Worm (Caenorhabditis elegans) whole organism, L4/young adult: Measurements from ENCODE around the gene cpf-1.

ENCODE experiments used
- W03F9.2 ChIP-seq: fragments of 150-350 bp; optimal IDR thresholded peaks from 2 replicates; lab custom pipeline; 2014; ENCODE audit warnings: missing biosample characterization, missing genetic modification characterization
- dao-5 ChIP-seq: sonication (generic microtip); optimal IDR thresholded peaks from 2 replicates; lab custom pipeline; 2016; ENCODE audit warnings: missing genotype, missing genetic modification characterization, moderate library complexity, missing compliant biosample characterization
- him-1 ChIP-seq: sonication (generic microtip); optimal IDR thresholded peaks from 2 replicates; lab custom pipeline; 2016; ENCODE audit warnings: missing genotype, missing genetic modification reagents, missing genetic modification characterization, missing compliant biosample characterization

DNA sequence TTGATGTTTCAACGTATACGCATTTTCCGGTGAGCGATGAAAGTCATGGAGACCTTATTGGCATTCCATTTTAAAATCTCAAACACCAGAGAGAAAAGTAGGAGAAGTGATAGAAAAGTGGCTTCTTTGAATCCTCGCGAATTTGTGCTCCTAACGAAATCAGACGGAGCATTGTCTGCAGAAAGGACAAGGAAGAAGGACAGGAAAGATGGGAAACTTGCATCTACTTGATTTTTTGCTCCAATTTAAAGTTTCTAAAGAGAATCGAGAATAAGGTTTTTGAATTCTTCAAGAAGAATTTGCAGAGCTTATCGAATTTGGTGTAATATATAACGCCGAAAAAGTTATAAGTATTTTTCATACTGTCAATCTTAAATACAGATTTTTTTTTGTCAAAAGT is 51.1 kb downstream of the cpf-1 start:
- no peak for TF ChIP-seq him-1 (tag; lab: Kevin White, UChicago)
- no peak for TF ChIP-seq W03F9.2 (tag; lab: Kevin White, UChicago)
- TF ChIP-seq dao-5: no peak
